Fruit fly (Drosophila melanogaster) S2 (cell line): ENCODE results near the gene CG2218.

Experiments used
- CG8478 ChIP-seq: fragments of >200 bp; optimal IDR thresholded peaks from 2 replicates; lab custom pipeline; 2018
- CTCF ChIP-seq, 2 experiments: fragments of >200 bp; optimal IDR thresholded peaks; 2 replicates each; lab custom pipeline; 2018

DNA sequence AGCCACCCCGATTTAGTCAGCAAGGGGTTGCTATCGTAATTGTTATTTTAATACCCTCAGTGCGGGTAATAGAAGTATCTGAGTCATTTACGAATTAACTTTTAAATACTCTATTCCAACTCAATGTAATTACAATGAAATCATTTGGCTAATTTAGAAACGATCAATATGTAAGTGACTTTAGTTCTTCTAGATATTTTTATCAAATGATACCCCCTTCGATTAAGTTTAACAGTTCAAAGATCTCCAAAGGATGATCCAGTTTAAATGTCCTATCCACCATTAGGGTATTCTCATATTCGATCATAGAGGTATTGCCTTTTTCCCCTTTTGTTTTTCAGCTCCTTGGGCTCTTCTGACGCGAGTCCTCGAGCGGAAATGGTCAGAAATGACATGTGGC, 34.2 kb downstream of the CG2218 start:
- TF ChIP-seq CG8478 (lab: Kevin White, UChicago), result no peak
- no peak for TF ChIP-seq CTCF (optimal IDR thresholded peaks at IDR 0.05; lab: Kevin White, UChicago)
